Fruit fly (Drosophila melanogaster): ENCODE results near the gene CG14204.

CG14204 gene

DNA sequence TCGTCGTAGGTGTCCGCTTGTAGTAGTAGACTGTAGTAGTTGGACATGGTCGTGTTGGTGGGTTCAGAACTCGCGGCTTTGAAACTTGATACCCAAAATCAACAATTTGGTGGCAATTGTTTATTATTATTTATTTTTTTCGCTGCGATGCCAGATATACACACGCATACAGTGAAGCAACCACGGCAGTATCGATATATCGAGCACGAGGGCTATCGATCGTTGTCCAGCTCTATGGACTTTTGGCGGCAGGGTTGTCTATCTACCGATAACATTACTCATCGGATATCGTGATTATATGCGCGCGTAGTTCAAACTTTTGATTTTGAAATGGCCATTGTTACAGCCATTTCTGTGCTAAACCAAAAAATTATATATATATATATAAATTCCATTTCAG, 18.2 kb downstream of the CG14204 start, which contains the start of gene CG14220 (continued):
- TF ChIP-seq pzg (GFP tag; optimal IDR thresholded peaks at IDR 0.05) (peak; percentile 89), pfk (GFP tag; optimal IDR thresholded peaks at IDR 0.05) (peak; percentile 38), CG17829 (tag; optimal IDR thresholded peaks at IDR 0.05) (peak; percentile 37), CG6791 (GFP tag; IDR thresholded peaks at IDR 0.05; ENCODE audit: partially characterized antibody) (peak; percentile 97), lilli (GFP tag; optimal IDR thresholded peaks at IDR 0.05) (peak; percentile 17), CG42726 (GFP tag; IDR thresholded peaks at IDR 0.05; ENCODE audit: partially characterized antibody) (peak; percentile 90), sqz (GFP tag; optimal IDR thresholded peaks at IDR 0.05) (peak; percentile 5), chinmo (GFP tag; IDR thresholded peaks at IDR 0.05; ENCODE audit: partially characterized antibody) (peak; percentile 93), ato (GFP tag; IDR thresholded peaks at IDR 0.05; ENCODE audit: partially characterized antibody) (peak; percentile 94), CG3281 (GFP tag; optimal IDR thresholded peaks at IDR 0.05) (peak; percentile 20), CG7372 (GFP tag; IDR thresholded peaks at IDR 0.05) (no peak), Poxn (GFP tag; IDR thresholded peaks at IDR 0.05) (no peak), lbe (GFP tag; optimal IDR thresholded peaks at IDR 0.05) (peak; percentile 32), tna (GFP tag; IDR thresholded peaks at IDR 0.05; ENCODE audit: partially characterized antibody) (peak; percentile 94), CG3995 (GFP tag; optimal IDR thresholded peaks at IDR 0.05) (peak; percentile 22), Rfx (GFP tag; IDR thresholded peaks at IDR 0.05) (peak; percentile 7; the same call in 1 of the 2 replicates), MBD-R2 (GFP tag; IDR thresholded peaks at IDR 0.05) (peak; percentile 72), D19A (tag; optimal IDR thresholded peaks at IDR 0.05) (no peak), row (GFP tag; IDR thresholded peaks at IDR 0.05) (peak; percentile 39; the same call in 1 of the 3 replicates), CG2120 (GFP tag; optimal IDR thresholded peaks at IDR 0.05) (peak; percentile 7), HmgZ (tag; optimal IDR thresholded peaks at IDR 0.05) (peak; percentile 66), B-H2 (GFP tag; optimal IDR thresholded peaks at IDR 0.05) (peak; percentile 37), Bgb (GFP tag; IDR thresholded peaks at IDR 0.05; ENCODE audit: partially characterized antibody) (peak; percentile 97), nmo (GFP tag; optimal IDR thresholded peaks at IDR 0.05) (peak; percentile 32), gro (GFP tag; optimal IDR thresholded peaks at IDR 0.05) (peak; percentile 11), CG10267 (tag; optimal IDR thresholded peaks at IDR 0.05) (peak; percentile 45), croc (GFP tag; conservative IDR thresholded peaks at IDR 0.05) (no peak), Fer1 (GFP tag; optimal IDR thresholded peaks at IDR 0.05) (peak; percentile 48), dm (GFP tag; optimal IDR thresholded peaks at IDR 0.05) (peak; percentile 4), Scr (GFP tag; IDR thresholded peaks at IDR 0.05; ENCODE audit: partially characterized antibody) (peak; percentile 89), CG8924 (tag; optimal IDR thresholded peaks at IDR 0.05) (peak; percentile 22), CG18764 (GFP tag; optimal IDR thresholded peaks at IDR 0.05) (no peak), Stat92E (GFP tag; optimal IDR thresholded peaks at IDR 0.05) (peak in 1 of 3 experiments; percentile 46), CG5953 (GFP tag; IDR thresholded peaks at IDR 0.05) (no peak), CG7963 (GFP tag; IDR thresholded peaks at IDR 0.05; ENCODE audit: partially characterized antibody) (peak; percentile 94), CG9932 (GFP tag; IDR thresholded peaks at IDR 0.05) (peak; percentile 47; the same call in 1 of the 2 replicates), salm (tag; optimal IDR thresholded peaks at IDR 0.05) (no peak), Oli (tag; optimal IDR thresholded peaks at IDR 0.05) (no peak), hbn (GFP tag; IDR thresholded peaks at IDR 0.05; ENCODE audit: partially characterized antibody) (peak; percentile 90), CG1603 (tag; optimal IDR thresholded peaks at IDR 0.05) (peak; percentile 69), Sin3A (optimal IDR thresholded peaks at IDR 0.05) (peak; percentile 17), CG12391 (tag; optimal IDR thresholded peaks at IDR 0.05) (peak; percentile 19), insv (GFP tag; optimal IDR thresholded peaks at IDR 0.05) (peak in 1 of 2 experiments; percentile 15), CG5245 (GFP tag; optimal IDR thresholded peaks at IDR 0.05) (no peak), CG32767 (GFP tag; IDR thresholded peaks at IDR 0.05) (peak; percentile 45; the same call in 1 of the 2 replicates), zfh1 (GFP tag; IDR thresholded peaks at IDR 0.05) (0 out of 3 replicates have a peak, but pooled peaks have one; percentile 16), Dek (tag; optimal IDR thresholded peaks at IDR 0.05) (peak; percentile 13), CG6272 (GFP tag; IDR thresholded peaks at IDR 0.05) (no peak), HLH4C (GFP tag; IDR thresholded peaks at IDR 0.05; ENCODE audit: partially characterized antibody) (peak; percentile 96)
